Fruit fly (Drosophila melanogaster): ENCODE measurements around the gene CG14983.

CG14983 gene

DNA sequence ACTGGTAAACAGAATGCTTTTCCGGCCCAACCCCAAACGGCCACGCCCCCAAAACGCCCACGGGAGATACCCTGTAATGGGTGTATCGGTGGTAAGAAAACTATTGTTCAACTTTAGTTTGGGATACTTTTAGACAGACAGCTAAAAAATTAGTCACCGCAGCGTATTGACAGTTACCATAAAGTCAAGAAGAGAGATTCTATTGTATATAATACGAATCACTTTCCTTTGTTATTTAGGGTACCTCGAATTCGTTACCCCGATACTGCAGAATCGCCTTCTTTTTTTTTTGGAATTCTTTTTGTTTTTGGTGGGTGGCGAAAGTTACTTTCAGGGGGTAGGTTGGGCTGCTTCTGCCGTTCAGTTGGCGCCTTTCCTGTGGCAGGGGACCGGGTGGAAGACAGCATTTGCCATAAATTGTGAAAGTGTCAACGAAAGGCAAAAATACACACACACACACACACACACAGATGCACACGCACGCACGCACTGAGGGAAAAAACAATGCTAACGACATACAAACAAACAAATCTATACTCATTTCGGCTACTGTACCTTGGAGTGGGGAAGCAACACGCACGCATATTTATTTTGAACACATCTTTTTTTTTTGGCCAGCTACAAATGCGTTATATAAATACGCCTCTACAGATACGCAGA lies 21.4 kb upstream of the CG14983 start (continued):
- TF ChIP-seq peb (GFP tag; IDR thresholded peaks at IDR 0.05) (peak; percentile 24; the same call in 1 of the 2 replicates), Pdp1 (GFP tag; optimal IDR thresholded peaks at IDR 0.05) (peak in 1 of 2 experiments; percentile 19), zfh1 (GFP tag; IDR thresholded peaks at IDR 0.05) (0 out of 3 replicates have a peak, but pooled peaks have one; percentile 40), run (tag; optimal IDR thresholded peaks at IDR 0.05) (no peak), ranshi (GFP tag; IDR thresholded peaks at IDR 0.05) (0 out of 2 replicates have a peak, but pooled peaks have one; percentile 29), CG15269 (tag; optimal IDR thresholded peaks at IDR 0.05) (peak; percentile 55), pho (GFP tag; optimal IDR thresholded peaks at IDR 0.05) (peak; percentile 15), phol (tag; optimal IDR thresholded peaks at IDR 0.05) (peak; percentile 32), Six4 (GFP tag; optimal IDR thresholded peaks at IDR 0.05) (no peak), HmgZ (tag; optimal IDR thresholded peaks at IDR 0.05) (peak; percentile 10), otp (GFP tag; IDR thresholded peaks at IDR 0.05) (0 out of 3 replicates have a peak, but pooled peaks have one; percentile 40), ci (GFP tag; IDR thresholded peaks at IDR 0.05) (peak; percentile 73; the same call in 2 of the 3 replicates), CG3407 (GFP tag; optimal IDR thresholded peaks at IDR 0.05) (peak; percentile 2), CG32772 (GFP tag; IDR thresholded peaks at IDR 0.05) (0 out of 2 replicates have a peak, but pooled peaks have one; percentile 8), Med (GFP tag) (peak; percentile 85), NC2α (GFP tag; optimal IDR thresholded peaks at IDR 0.05) (no peak), B-H1 (GFP tag; IDR thresholded peaks at IDR 0.05) (no peak), pros (GFP tag; optimal IDR thresholded peaks at IDR 0.05) (peak; percentile 56), jumu (GFP tag; optimal IDR thresholded peaks at IDR 0.05) (peak; percentile 1), CG9609 (GFP tag; optimal IDR thresholded peaks at IDR 0.05) (peak; percentile 41), Nf-YA (GFP tag; IDR thresholded peaks at IDR 0.05) (no peak), CG6254 (GFP tag; optimal IDR thresholded peaks at IDR 0.05) (no peak), kah (GFP tag; optimal IDR thresholded peaks at IDR 0.05) (no peak), CG2129 (GFP tag; IDR thresholded peaks at IDR 0.05; ENCODE audit: partially characterized antibody) (no peak), CrebB (tag; optimal IDR thresholded peaks at IDR 0.05) (no peak), kay (GFP tag; optimal IDR thresholded peaks at IDR 0.05) (no peak), CG6791 (GFP tag; IDR thresholded peaks at IDR 0.05; ENCODE audit: partially characterized antibody) (no peak), CG17385 (GFP tag; optimal IDR thresholded peaks at IDR 0.05) (peak; percentile 47), trh (GFP tag; optimal IDR thresholded peaks at IDR 0.05) (no peak), Hand (GFP tag; optimal IDR thresholded peaks at IDR 0.05) (peak; percentile 42), CG17359 (tag; optimal IDR thresholded peaks at IDR 0.05) (peak; percentile 43), ro (GFP tag; IDR thresholded peaks at IDR 0.05) (no peak), hbn (GFP tag; IDR thresholded peaks at IDR 0.05; ENCODE audit: partially characterized antibody) (no peak), fd64A (GFP tag; optimal IDR thresholded peaks at IDR 0.05) (no peak), lola (GFP tag; optimal IDR thresholded peaks at IDR 0.05) (peak in 1 of 3 experiments; percentile 7), lmd (GFP tag; IDR thresholded peaks at IDR 0.05) (peak; percentile 44; the same call in 1 of the 2 replicates), CG4424 (GFP tag; optimal IDR thresholded peaks at IDR 0.05) (no peak), CG11398 (GFP tag; optimal IDR thresholded peaks at IDR 0.05) (peak; percentile 7), CG7987 (GFP tag; optimal IDR thresholded peaks at IDR 0.05) (no peak), CG11695 (GFP tag; IDR thresholded peaks at IDR 0.05) (no peak), z (GFP tag; IDR thresholded peaks at IDR 0.05) (no peak), lab (GFP tag; optimal IDR thresholded peaks at IDR 0.05) (peak; percentile 77), CG1529 (GFP tag; optimal IDR thresholded peaks at IDR 0.05) (peak; percentile 20), exex (tag; optimal IDR thresholded peaks at IDR 0.05) (no peak), sisA (GFP tag; IDR thresholded peaks at IDR 0.05) (0 out of 2 replicates have a peak, but pooled peaks have one; percentile 7), dmrt99B (tag; optimal IDR thresholded peaks at IDR 0.05) (peak; percentile 66), CG3281 (GFP tag; optimal IDR thresholded peaks at IDR 0.05) (peak; percentile 59), fu2 (GFP tag; optimal IDR thresholded peaks at IDR 0.05) (peak; percentile 17), maf-S (GFP tag; optimal IDR thresholded peaks at IDR 0.05) (no peak)
